Fruit fly (Drosophila melanogaster) whole organism, embryonic: Measurements from ENCODE around the gene CG13097.

Source experiments
- Adf1 ChIP-seq: fragments of 200-800 bp; sonication (Bioruptor generic); IDR thresholded peaks from 2 replicates; pipeline ENCODE4 v1.3.6; 2022; ENCODE audit warnings: missing biosample characterization, missing genetic modification characterization
- Atf3 ChIP-seq: fragments of 200-800 bp; sonication (Bioruptor generic); optimal IDR thresholded peaks from 3 replicates; lab custom pipeline; 2016; ENCODE audit warnings: missing biosample characterization, missing genetic modification characterization
- B-H2 ChIP-seq: fragments of 200-800 bp; sonication (Bioruptor generic); optimal IDR thresholded peaks from 2 replicates; lab custom pipeline; 2018; ENCODE audit warnings: missing biosample characterization, mild to moderate bottlenecking, missing genetic modification characterization
- BtbVII ChIP-seq: fragments of 200-800 bp; sonication (Bioruptor generic); optimal IDR thresholded peaks from 3 replicates; lab custom pipeline; 2017; ENCODE audit warnings: missing biosample characterization, mild to moderate bottlenecking, missing genetic modification characterization
- CG11398 ChIP-seq: fragments of 200-800 bp; sonication (Bioruptor generic); optimal IDR thresholded peaks from 2 replicates; lab custom pipeline; 2016; ENCODE audit warnings: missing biosample characterization, missing genetic modification characterization
- CG11560 ChIP-seq: fragments of 200-800 bp; sonication (Bioruptor generic); IDR thresholded peaks from 3 replicates; pipeline ENCODE4 v1.3.6; 2022; ENCODE audit warnings: missing biosample characterization, missing genetic modification characterization
- CG12299 ChIP-seq: fragments of 200-800 bp; sonication (Bioruptor generic); optimal IDR thresholded peaks from 2 replicates; lab custom pipeline; 2018; ENCODE audit warnings: missing biosample characterization, mild to moderate bottlenecking, missing genetic modification characterization
- CG14441 ChIP-seq: fragments of 200-800 bp; sonication (Bioruptor generic); IDR thresholded peaks from 2 replicates; pipeline ENCODE4 v1.3.6; 2022; ENCODE audit warnings: missing biosample characterization, missing genetic modification characterization
- CG1529 ChIP-seq: fragments of 200-800 bp; sonication (Bioruptor generic); optimal IDR thresholded peaks from 3 replicates; lab custom pipeline; 2018; ENCODE audit warnings: missing biosample characterization, missing genetic modification characterization
- CG2129 ChIP-seq: fragments of 200-800 bp; sonication (Bioruptor generic); IDR thresholded peaks from 2 replicates; pipeline ENCODE4 v1.3.6; 2022; ENCODE audit warnings: missing biosample characterization, missing genetic modification characterization; ENCODE audit not compliant: partially characterized antibody
- CG30403 ChIP-seq: fragments of 200-800 bp; sonication (Bioruptor generic); optimal IDR thresholded peaks from 3 replicates; lab custom pipeline; 2016; ENCODE audit warnings: missing biosample characterization, missing genetic modification characterization
- CG3407 ChIP-seq: fragments of 200-800 bp; sonication (Bioruptor generic); optimal IDR thresholded peaks from 2 replicates; lab custom pipeline; 2018; ENCODE audit warnings: missing biosample characterization, mild to moderate bottlenecking, missing genetic modification characterization
- CG4820 ChIP-seq: fragments of 200-800 bp; sonication (Bioruptor generic); optimal IDR thresholded peaks from 3 replicates; lab custom pipeline; 2016; ENCODE audit warnings: missing biosample characterization, missing genetic modification characterization
- CG6791 ChIP-seq: fragments of 200-800 bp; sonication (Bioruptor generic); IDR thresholded peaks from 3 replicates; pipeline ENCODE4 v1.3.6; 2022; ENCODE audit warnings: missing biosample characterization, missing genetic modification characterization; ENCODE audit not compliant: partially characterized antibody
- CG7556 ChIP-seq: fragments of 200-800 bp; sonication (Bioruptor generic); optimal IDR thresholded peaks from 2 replicates; lab custom pipeline; 2017; ENCODE audit warnings: missing biosample characterization, mild to moderate bottlenecking, missing genetic modification characterization
- CG8290 ChIP-seq, 3 experiments: fragments of 200-800 bp; sonication (Bioruptor generic); optimal IDR thresholded peaks; 2 replicates each; lab custom pipeline; 2016 to 2019; ENCODE audit warnings: missing biosample characterization in 3 of 3, missing genetic modification characterization in 3 of 3, mild to moderate bottlenecking in 2 of 3, moderate library complexity in 1 of 3
- CG9609 ChIP-seq: fragments of 200-800 bp; sonication (Bioruptor generic); optimal IDR thresholded peaks from 3 replicates; lab custom pipeline; 2016; ENCODE audit warnings: missing biosample characterization, missing genetic modification characterization
- CG9797 ChIP-seq: fragments of 200-800 bp; sonication (Bioruptor generic); optimal IDR thresholded peaks from 3 replicates; lab custom pipeline; 2018; ENCODE audit warnings: missing biosample characterization, mild to moderate bottlenecking, missing genetic modification characterization
- CTCF ChIP-seq: fragments of 200-800 bp; sonication (Bioruptor generic); optimal IDR thresholded peaks from 2 replicates; lab custom pipeline; 2017; ENCODE audit warnings: missing biosample characterization, mild to moderate bottlenecking, missing genetic modification characterization, moderate library complexity
- Camta ChIP-seq: fragments of 200-800 bp; sonication (Bioruptor generic); optimal IDR thresholded peaks from 2 replicates; lab custom pipeline; 2016; ENCODE audit warnings: missing biosample characterization, missing genetic modification characterization
- D19A ChIP-seq: fragments of 200-800 bp; optimal IDR thresholded peaks from 3 replicates; lab custom pipeline; 2019; ENCODE audit warnings: missing biosample characterization, mild to moderate bottlenecking, missing genetic modification characterization, moderate library complexity
- Dad ChIP-seq: fragments of 200-800 bp; sonication (Bioruptor generic); optimal IDR thresholded peaks from 3 replicates; lab custom pipeline; 2016; ENCODE audit warnings: missing biosample characterization, missing genetic modification characterization
- Dek ChIP-seq: fragments of 200-800 bp; sonication (Bioruptor generic); optimal IDR thresholded peaks from 3 replicates; lab custom pipeline; 2019; ENCODE audit warnings: missing biosample characterization, mild to moderate bottlenecking, missing genetic modification characterization, moderate library complexity
- Dp ChIP-seq: fragments of 200-800 bp; sonication (Bioruptor generic); optimal IDR thresholded peaks from 2 replicates; lab custom pipeline; 2018; ENCODE audit warnings: missing biosample characterization, mild to moderate bottlenecking, missing genetic modification characterization, moderate library complexity
- Fer3 ChIP-seq: fragments of 200-800 bp; sonication (Bioruptor generic); optimal IDR thresholded peaks from 2 replicates; lab custom pipeline; 2018; ENCODE audit warnings: missing biosample characterization, mild to moderate bottlenecking, missing genetic modification characterization, moderate library complexity
- MTF-1 ChIP-seq: fragments of 200-800 bp; sonication (Bioruptor generic); optimal IDR thresholded peaks from 2 replicates; lab custom pipeline; 2018; ENCODE audit warnings: missing biosample characterization, mild to moderate bottlenecking, missing genetic modification characterization, borderline replicate concordance
- Ptx1 ChIP-seq: fragments of 200-800 bp; sonication (Bioruptor generic); IDR thresholded peaks from 2 replicates; pipeline ENCODE4 v1.3.6; 2022; ENCODE audit warnings: missing biosample characterization, missing genetic modification characterization
- al ChIP-seq: fragments of 200-800 bp; sonication (Bioruptor generic); IDR thresholded peaks from 2 replicates; pipeline ENCODE4 v1.3.6; 2022; ENCODE audit warnings: missing biosample characterization, missing genetic modification characterization
- ato ChIP-seq: fragments of 200-800 bp; sonication (Bioruptor generic); IDR thresholded peaks from 2 replicates; pipeline ENCODE4 v1.3.6; 2022; ENCODE audit warnings: missing biosample characterization, missing genetic modification characterization; ENCODE audit not compliant: partially characterized antibody
- cg ChIP-seq: fragments of 200-800 bp; sonication (Bioruptor generic); optimal IDR thresholded peaks from 3 replicates; lab custom pipeline; 2019; ENCODE audit warnings: missing biosample characterization, mild to moderate bottlenecking, missing genetic modification characterization, moderate library complexity
- ci ChIP-seq: fragments of 200-800 bp; sonication (Bioruptor generic); IDR thresholded peaks from 3 replicates; pipeline ENCODE4 v1.3.6; 2022; ENCODE audit warnings: missing biosample characterization, missing genetic modification characterization
- da ChIP-seq: fragments of 200-800 bp; sonication (Bioruptor generic); optimal IDR thresholded peaks from 2 replicates; lab custom pipeline; 2016; ENCODE audit warnings: missing biosample characterization, missing genetic modification characterization
- dmrt11E ChIP-seq: fragments of 200-800 bp; sonication (Bioruptor generic); optimal IDR thresholded peaks from 3 replicates; lab custom pipeline; 2018; ENCODE audit warnings: missing biosample characterization, mild to moderate bottlenecking, missing genetic modification characterization, moderate library complexity
- en ChIP-seq: fragments of 200-800 bp; sonication (Bioruptor generic); optimal IDR thresholded peaks from 2 replicates; lab custom pipeline; 2016; ENCODE audit warnings: missing biosample characterization, missing genetic modification characterization
- esg ChIP-seq: fragments of 200-800 bp; sonication (Bioruptor generic); conservative IDR thresholded peaks from 2 replicates; pipeline ENCODE4 v1.3.6; 2022; ENCODE audit warnings: missing biosample characterization, missing genetic modification characterization
- gcm ChIP-seq: fragments of 200-800 bp; sonication (Bioruptor generic); optimal IDR thresholded peaks from 2 replicates; lab custom pipeline; 2019; ENCODE audit warnings: missing biosample characterization, mild to moderate bottlenecking, missing genetic modification characterization, moderate library complexity
- gcm2 ChIP-seq: fragments of 200-800 bp; sonication (Bioruptor generic); optimal IDR thresholded peaks from 2 replicates; lab custom pipeline; 2016; ENCODE audit warnings: missing biosample characterization, missing genetic modification characterization
- hb ChIP-seq: fragments of 200-800 bp; sonication (Bioruptor generic); IDR thresholded peaks from 3 replicates; pipeline ENCODE4 v1.3.6; 2022; ENCODE audit warnings: missing biosample characterization, missing genetic modification characterization; ENCODE audit not compliant: partially characterized antibody
- her ChIP-seq: fragments of 200-800 bp; sonication (Bioruptor generic); optimal IDR thresholded peaks from 2 replicates; lab custom pipeline; 2016; ENCODE audit warnings: missing biosample characterization, missing genetic modification characterization
- hth ChIP-seq: fragments of >200 bp; optimal IDR thresholded peaks from 2 replicates; lab custom pipeline; 2017; ENCODE audit warnings: inconsistent platforms
- ind ChIP-seq: fragments of 200-800 bp; sonication (Bioruptor generic); optimal IDR thresholded peaks from 3 replicates; lab custom pipeline; 2016; ENCODE audit warnings: missing biosample characterization, missing genetic modification characterization
- jing ChIP-seq: fragments of 200-800 bp; sonication (Bioruptor generic); optimal IDR thresholded peaks from 2 replicates; lab custom pipeline; 2018; ENCODE audit warnings: missing biosample characterization, mild to moderate bottlenecking, missing genetic modification characterization
- kah ChIP-seq: fragments of 200-800 bp; sonication (Bioruptor generic); optimal IDR thresholded peaks from 2 replicates; lab custom pipeline; 2018; ENCODE audit warnings: missing biosample characterization, mild to moderate bottlenecking, missing genetic modification characterization
- mam ChIP-seq: fragments of 200-800 bp; sonication (Bioruptor generic); optimal IDR thresholded peaks from 3 replicates; lab custom pipeline; 2016; ENCODE audit warnings: missing biosample characterization, missing genetic modification characterization
- salm ChIP-seq: fragments of 200-800 bp; sonication (Bioruptor generic); optimal IDR thresholded peaks from 2 replicates; lab custom pipeline; 2018; ENCODE audit warnings: missing biosample characterization, mild to moderate bottlenecking, missing genetic modification characterization
- schlank ChIP-seq: fragments of 200-800 bp; sonication (Bioruptor generic); optimal IDR thresholded peaks from 2 replicates; lab custom pipeline; 2018; ENCODE audit warnings: missing biosample characterization, mild to moderate bottlenecking, missing genetic modification characterization
- sob ChIP-seq: fragments of 200-800 bp; sonication (Bioruptor generic); IDR thresholded peaks from 2 replicates; pipeline ENCODE4 v1.3.6; 2022; ENCODE audit warnings: missing biosample characterization, missing genetic modification characterization
- toy ChIP-seq: fragments of 200-800 bp; sonication (Bioruptor generic); IDR thresholded peaks from 2 replicates; pipeline ENCODE4 v1.3.6; 2022; ENCODE audit warnings: missing biosample characterization, missing genetic modification characterization
- tup ChIP-seq: fragments of 200-800 bp; sonication (Bioruptor generic); optimal IDR thresholded peaks from 2 replicates; lab custom pipeline; 2016; ENCODE audit warnings: missing biosample characterization, mild to moderate bottlenecking, missing genetic modification characterization, moderate library complexity
- vvl ChIP-seq: fragments of 200-800 bp; sonication (Bioruptor generic); IDR thresholded peaks from 2 replicates; pipeline ENCODE4 v1.3.6; 2022; ENCODE audit warnings: missing biosample characterization, missing genetic modification characterization
- zen2 ChIP-seq: fragments of 200-800 bp; sonication (Bioruptor generic); IDR thresholded peaks from 3 replicates; pipeline ENCODE4 v1.3.6; 2022; ENCODE audit warnings: missing biosample characterization, missing genetic modification characterization; ENCODE audit not compliant: partially characterized antibody

The CG13097 gene

dm6 chr2L:8464107-8464582 is 50.5 kb downstream of the CG13097 start, which contains the start of gene prg (continued):
- TF ChIP-seq CG1529 (GFP tag; lab: Kevin White, UChicago) (peak; percentile 37), MTF-1 (no peak), salm (tag; lab: Kevin White, UChicago) (no peak), CG30403 (peak; percentile 74), CG9609 (GFP tag; lab: Kevin White, UChicago) (peak; percentile 9), ind (GFP tag; lab: Kevin White, UChicago) (peak; percentile 43), mam (GFP tag; lab: Kevin White, UChicago) (peak; percentile 79), Dek (peak; percentile 39), BtbVII (GFP tag; lab: Kevin White, UChicago) (peak; percentile 55), ato (peak; percentile 97), B-H2 (GFP tag; lab: Kevin White, UChicago) (peak; percentile 67), hth (lab: Kevin White, UChicago) (no peak), CG12299 (tag; lab: Kevin White, UChicago) (peak; percentile 50), gcm2 (peak; percentile 44), toy (no peak), Dad (GFP tag; lab: Kevin White, UChicago) (peak; percentile 60), CG8290 (GFP tag; optimal IDR thresholded peaks at IDR 0.05; lab: Kevin White, UChicago) (peak; percentile 67), CG8290 (tag; optimal IDR thresholded peaks at IDR 0.05; lab: Kevin White, UChicago) (peak in 1 of 2 experiments; percentile 61), da (GFP tag; lab: Kevin White, UChicago) (no peak), gcm (GFP tag; lab: Kevin White, UChicago) (peak; percentile 45), CG6791 (GFP tag; lab: Robert Waterston, UW) (peak; percentile 97), D19A (tag; lab: Kevin White, UChicago) (peak; percentile 67), CG4820 (peak; percentile 67), esg (GFP tag; lab: Robert Waterston, UW) (0 out of 2 replicates have a peak, but pooled peaks have one; percentile 22), dmrt11E (tag; lab: Kevin White, UChicago) (peak; percentile 51), zen2 (GFP tag; lab: Robert Waterston, UW) (peak; percentile 98), tup (GFP tag; lab: Kevin White, UChicago) (peak; percentile 16), vvl (GFP tag; lab: Robert Waterston, UW) (peak; percentile 64), CG9797 (no peak), CG11560 (tag; lab: Robert Waterston, UW) (no peak), CG11398 (GFP tag; lab: Kevin White, UChicago) (peak; percentile 3), en (GFP tag; lab: Kevin White, UChicago) (peak; percentile 22), ci (GFP tag; lab: Robert Waterston, UW) (peak; percentile 64; the same call in 2 of the 3 replicates), kah (GFP tag; lab: Kevin White, UChicago) (no peak), CG7556 (GFP tag; lab: Kevin White, UChicago) (peak; percentile 70), hb (peak; percentile 95), al (GFP tag; lab: Robert Waterston, UW) (peak; percentile 19; the same call in 1 of the 2 replicates), CG2129 (GFP tag; lab: Robert Waterston, UW) (peak; percentile 88), jing (GFP tag; lab: Kevin White, UChicago) (no peak), her (GFP tag; lab: Kevin White, UChicago) (peak; percentile 65), Adf1 (GFP tag; lab: Robert Waterston, UW) (no peak; the same call in 1 of the 2 replicates), Ptx1 (GFP tag; lab: Robert Waterston, UW) (peak; percentile 63), Camta (peak; percentile 62), CTCF (GFP tag; lab: Kevin White, UChicago) (no peak), sob (GFP tag; lab: Robert Waterston, UW) (peak; percentile 62), Atf3 (GFP tag; lab: Kevin White, UChicago) (peak; percentile 24), CG3407 (peak; percentile 3), Dp (GFP tag; lab: Kevin White, UChicago) (peak; percentile 59), schlank (tag; lab: Kevin White, UChicago) (no peak), cg (GFP tag; lab: Kevin White, UChicago) (no peak), Fer3 (peak; percentile 66), CG14441 (GFP tag; lab: Robert Waterston, UW) (peak; percentile 48; the same call in 1 of the 2 replicates)
